Fruit fly (Drosophila melanogaster): ENCODE measurements around the gene disco-r.

Gene disco-r

dm6 chrX:16090179-16091144 is 58.3 kb downstream of the disco-r start (continued):
- TF ChIP-seq z (GFP tag; IDR thresholded peaks at IDR 0.05) = no peak
- peak; percentile 91 for TF ChIP-seq CG3847 (GFP tag; IDR thresholded peaks at IDR 0.05)
- TF ChIP-seq CG14050 (GFP tag; IDR thresholded peaks at IDR 0.05) = peak; percentile 85
- TF ChIP-seq ash1 (GFP tag; optimal IDR thresholded peaks at IDR 0.05) = peak; percentile 60
- TF ChIP-seq danr (GFP tag; IDR thresholded peaks at IDR 0.05) = peak; percentile 80
- no peak for TF ChIP-seq Doc3 (GFP tag; IDR thresholded peaks at IDR 0.05; ENCODE audit: partially characterized antibody)
- peak; percentile 79 for TF ChIP-seq CG9215 (GFP tag; IDR thresholded peaks at IDR 0.05)
- peak; percentile 77 for TF ChIP-seq crc (GFP tag; optimal IDR thresholded peaks at IDR 0.05)
- no peak for TF ChIP-seq prd (optimal IDR thresholded peaks at IDR 0.05)
- TF ChIP-seq prd (GFP tag; IDR thresholded peaks at IDR 0.05) = peak; percentile 88
- peak; percentile 84 for TF ChIP-seq C15 (GFP tag; IDR thresholded peaks at IDR 0.05)
- TF ChIP-seq Hr3 (GFP tag; optimal IDR thresholded peaks at IDR 0.05) = peak; percentile 82
- peak; percentile 74 for TF ChIP-seq CG1529 (GFP tag; optimal IDR thresholded peaks at IDR 0.05)
- peak; percentile 94 for TF ChIP-seq CG13424 (tag; optimal IDR thresholded peaks at IDR 0.05)
- TF ChIP-seq CG1792 (GFP tag; optimal IDR thresholded peaks at IDR 0.05) = peak; percentile 85
- peak; percentile 54 for TF ChIP-seq corto (GFP tag; optimal IDR thresholded peaks at IDR 0.05)
- no peak for TF ChIP-seq Sin3A (optimal IDR thresholded peaks at IDR 0.05)
- TF ChIP-seq CG18476 (GFP tag; optimal IDR thresholded peaks at IDR 0.05) = peak; percentile 70
- peak; percentile 94 for TF ChIP-seq Xbp1 (GFP tag; optimal IDR thresholded peaks at IDR 0.05)
- TF ChIP-seq CG15269 (tag; optimal IDR thresholded peaks at IDR 0.05) = peak; percentile 96
- peak; percentile 97 for TF ChIP-seq CG12769 (tag; optimal IDR thresholded peaks at IDR 0.05)
- TF ChIP-seq hb (GFP tag; IDR thresholded peaks at IDR 0.05; ENCODE audit: partially characterized antibody) = no peak
- TF ChIP-seq CG15073 (GFP tag; optimal IDR thresholded peaks at IDR 0.05) = peak; percentile 36
- TF ChIP-seq grau (tag; optimal IDR thresholded peaks at IDR 0.05) = peak; percentile 96
- peak; percentile 91 for TF ChIP-seq fd3F (GFP tag; optimal IDR thresholded peaks at IDR 0.05)
- peak; percentile 83 for TF ChIP-seq CG8944 (GFP tag; optimal IDR thresholded peaks at IDR 0.05)
- peak; percentile 73 for TF ChIP-seq Vsx1 (GFP tag; optimal IDR thresholded peaks at IDR 0.05)
- TF ChIP-seq CG17568 (GFP tag; optimal IDR thresholded peaks at IDR 0.05) = peak; percentile 85
- TF ChIP-seq ERR (GFP tag; optimal IDR thresholded peaks at IDR 0.05) = peak; percentile 71
- TF ChIP-seq scrt (GFP tag; optimal IDR thresholded peaks at IDR 0.05) = peak; percentile 81
- no peak for TF ChIP-seq hth (optimal IDR thresholded peaks at IDR 0.05)
- peak; percentile 82 for TF ChIP-seq so (GFP tag; IDR thresholded peaks at IDR 0.05)
- peak; percentile 87 for TF ChIP-seq CG10147 (GFP tag; optimal IDR thresholded peaks at IDR 0.05)
- TF ChIP-seq CG17912 (GFP tag; optimal IDR thresholded peaks at IDR 0.05) = peak; percentile 93
- TF ChIP-seq vfl (GFP tag; optimal IDR thresholded peaks at IDR 0.05) = peak; percentile 80
- TF ChIP-seq cas (GFP tag; IDR thresholded peaks at IDR 0.05) = peak; percentile 75
- TF ChIP-seq CG10543 (GFP tag; optimal IDR thresholded peaks at IDR 0.05) = peak; percentile 93
- peak; percentile 88 for TF ChIP-seq CG7786 (GFP tag; optimal IDR thresholded peaks at IDR 0.05)
- TF ChIP-seq CG17612 (GFP tag; IDR thresholded peaks at IDR 0.05) = peak; percentile 79
- peak; percentile 93 for TF ChIP-seq CG10274 (GFP tag; optimal IDR thresholded peaks at IDR 0.05)
- TF ChIP-seq CG7271 (tag; optimal IDR thresholded peaks at IDR 0.05) = no peak
- TF ChIP-seq CG7745 (tag; optimal IDR thresholded peaks at IDR 0.05) = no peak
- no peak for TF ChIP-seq CG14860 (GFP tag; IDR thresholded peaks at IDR 0.05; ENCODE audit: partially characterized antibody)
- peak; percentile 81 for TF ChIP-seq CG6765 (GFP tag; optimal IDR thresholded peaks at IDR 0.05)
- TF ChIP-seq Mad (GFP tag; optimal IDR thresholded peaks at IDR 0.05) = no peak
- TF ChIP-seq CG4854 (GFP tag; optimal IDR thresholded peaks at IDR 0.05) = peak; percentile 85
- peak; percentile 82 for TF ChIP-seq Side (GFP tag; optimal IDR thresholded peaks at IDR 0.05)
- TF ChIP-seq CG1024 (GFP tag; IDR thresholded peaks at IDR 0.05) = peak; percentile 88
- TF ChIP-seq Dek (tag; optimal IDR thresholded peaks at IDR 0.05) = peak; percentile 89

All from whole organism, embryonic.